Worm (Caenorhabditis elegans) whole organism, L3 larva: Measurements from ENCODE around the gene dhs-14.

Source experiments
- aly-2 ChIP-seq: fragments of 150-350 bp; optimal IDR thresholded peaks from 2 replicates; lab custom pipeline; 2014; ENCODE audit warnings: missing biosample characterization, missing genetic modification characterization
- lin-15B ChIP-seq: fragments of 150-350 bp; optimal IDR thresholded peaks from 2 replicates; lab custom pipeline; 2014; ENCODE audit warnings: missing biosample characterization, missing genetic modification characterization
- lin-39 ChIP-seq: fragments of 150-350 bp; optimal IDR thresholded peaks from 2 replicates; lab custom pipeline; 2018; ENCODE audit warnings: missing biosample characterization, missing genetic modification reagents, missing genetic modification characterization
- mdl-1 ChIP-seq: fragments of 150-350 bp; optimal IDR thresholded peaks from 2 replicates; lab custom pipeline; 2014; ENCODE audit warnings: missing biosample characterization, missing genetic modification characterization
- pqm-1 ChIP-seq: fragments of 150-350 bp; optimal IDR thresholded peaks from 2 replicates; lab custom pipeline; 2017; ENCODE audit warnings: missing biosample characterization, missing genetic modification characterization, inconsistent platforms

DNA sequence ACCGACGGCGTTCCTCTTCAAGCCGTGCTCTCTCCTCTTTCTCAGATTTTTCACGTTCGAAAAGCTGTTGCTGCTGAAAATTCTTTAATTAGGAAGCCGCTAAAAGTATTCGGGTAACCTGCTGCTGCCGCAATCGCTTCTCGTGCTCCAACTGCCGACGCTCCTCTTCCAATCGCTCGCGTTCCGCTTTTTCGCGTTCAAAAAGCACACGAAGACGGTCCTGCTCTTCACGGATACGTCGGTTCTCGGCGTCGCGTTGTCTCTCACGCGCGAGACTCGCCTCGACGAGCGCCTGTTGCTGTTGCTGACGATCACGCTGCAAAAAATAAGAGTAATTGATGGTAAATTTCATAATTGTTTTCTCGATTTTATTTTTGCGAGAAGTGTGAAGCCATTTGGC lies 35.7 kb upstream of the dhs-14 start:
- TF ChIP-seq pqm-1 (tag; lab: Kevin White, UChicago) = no peak
- TF ChIP-seq lin-39 (tag; lab: Kevin White, UChicago) = no peak
- no peak for TF ChIP-seq aly-2 (tag; lab: Kevin White, UChicago)
- TF ChIP-seq lin-15B = no peak
- TF ChIP-seq mdl-1 (tag; lab: Kevin White, UChicago) = no peak
